Fruit fly (Drosophila melanogaster) whole organism: Measurements from ENCODE around the gene mRpS33.

Experiments
- CG8478 ChIP-seq: fragments of >200 bp; optimal IDR thresholded peaks from 2 replicates; lab custom pipeline; 2018; ENCODE audit warnings: inconsistent platforms
- Dll ChIP-seq: fragments of >200 bp; optimal IDR thresholded peaks from 2 replicates; lab custom pipeline; 2017
- EcR ChIP-seq, 2 experiments: fragments of >200 bp; optimal IDR thresholded peaks; 2 replicates each; lab custom pipeline; 2017; ENCODE audit warnings: missing biosample characterization in 2 of 2, missing genetic modification characterization in 2 of 2, missing genetic modification reagents in 2 of 2
- pan ChIP-seq: fragments of >200 bp; optimal IDR thresholded peaks from 2 replicates; lab custom pipeline; 2017
- psq ChIP-seq: fragments of >200 bp; optimal IDR thresholded peaks from 2 replicates; lab custom pipeline; 2017
- usp ChIP-seq: fragments of >200 bp; optimal IDR thresholded peaks from 2 replicates; lab custom pipeline; 2017; ENCODE audit warnings: missing biosample characterization, missing genetic modification characterization, mixed read lengths

Gene mRpS33

dm6 chr3R:16395448-16395847, 40.9 kb downstream of the mRpS33 start:
- TF ChIP-seq CG8478 (lab: Kevin White, UChicago) (no peak), pan (lab: Kevin White, UChicago) (no peak), psq (lab: Kevin White, UChicago) (no peak), EcR (GFP tag; optimal IDR thresholded peaks at IDR 0.05; lab: Kevin White, UChicago) (no peak), usp (GFP tag; lab: Kevin White, UChicago) (no peak), Dll (lab: Kevin White, UChicago) (no peak)

dm6 chr3R:16394531-16394930, 41.9 kb downstream of the mRpS33 start:
- TF ChIP-seq CG8478 (lab: Kevin White, UChicago): no peak
- TF ChIP-seq EcR (GFP tag; optimal IDR thresholded peaks at IDR 0.05; lab: Kevin White, UChicago): no peak

- TF ChIP-seq Dll (lab: Kevin White, UChicago) (no peak), CG8478 (lab: Kevin White, UChicago) (no peak), EcR (GFP tag; optimal IDR thresholded peaks at IDR 0.05; lab: Kevin White, UChicago) (no peak), pan (lab: Kevin White, UChicago) (no peak), usp (GFP tag; lab: Kevin White, UChicago) (no peak), psq (lab: Kevin White, UChicago) (no peak)
Observed at dm6 chr3R:16389117-16389516, 47.3 kb downstream of the mRpS33 start.

DNA sequence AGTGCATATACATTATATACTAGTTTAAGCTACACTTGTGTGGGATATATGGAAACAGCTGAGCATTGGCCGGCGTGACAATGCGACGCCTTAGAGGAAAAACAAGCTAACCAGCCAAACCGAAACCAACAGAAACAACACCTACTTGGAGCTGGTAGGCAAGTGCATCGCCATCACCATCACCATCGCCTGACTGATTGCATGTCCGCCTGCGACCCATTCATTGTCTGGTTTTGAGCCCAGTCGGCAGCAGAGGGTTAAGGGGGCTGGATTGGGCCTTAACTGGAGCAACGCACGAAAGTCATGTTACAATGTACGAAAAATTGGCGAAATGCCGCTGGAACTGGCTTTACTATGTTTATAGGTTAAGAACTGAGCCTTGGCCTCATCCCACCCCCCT, 49.4 kb downstream of the mRpS33 start:
- TF ChIP-seq psq (lab: Kevin White, UChicago): no peak
- TF ChIP-seq usp (GFP tag; lab: Kevin White, UChicago): no peak
- no peak for TF ChIP-seq EcR (GFP tag; optimal IDR thresholded peaks at IDR 0.05; lab: Kevin White, UChicago)
- TF ChIP-seq CG8478 (lab: Kevin White, UChicago): no peak
- no peak for TF ChIP-seq Dll (lab: Kevin White, UChicago)
- TF ChIP-seq pan (lab: Kevin White, UChicago): no peak
